Fruit fly (Drosophila melanogaster): ENCODE measurements around the gene CG10654.

The CG10654 gene

dm6 chr3L:12530044-12530443 is 22.4 kb upstream of the CG10654 start, which contains the start of gene nst (continued):
- TF ChIP-seq CG9817 (tag; optimal IDR thresholded peaks at IDR 0.05) (peak; percentile 19), NC2α (GFP tag; optimal IDR thresholded peaks at IDR 0.05) (no peak), Rfx (GFP tag; IDR thresholded peaks at IDR 0.05) (0 out of 2 replicates have a peak, but pooled peaks have one; percentile 28), row (GFP tag; IDR thresholded peaks at IDR 0.05) (0 out of 3 replicates have a peak, but pooled peaks have one; percentile 9), vfl (GFP tag; optimal IDR thresholded peaks at IDR 0.05) (no peak), CG11696 (GFP tag; IDR thresholded peaks at IDR 0.05) (peak; percentile 94), Dp (GFP tag; optimal IDR thresholded peaks at IDR 0.05) (peak; percentile 70), CG1792 (GFP tag; optimal IDR thresholded peaks at IDR 0.05) (no peak), CG17361 (GFP tag; IDR thresholded peaks at IDR 0.05) (0 out of 3 replicates have a peak, but pooled peaks have one; percentile 13), grau (tag; optimal IDR thresholded peaks at IDR 0.05) (peak; percentile 16), CG17802 (tag; optimal IDR thresholded peaks at IDR 0.05) (peak; percentile 2), crp (GFP tag; optimal IDR thresholded peaks at IDR 0.05) (peak in 1 of 2 experiments; percentile 78), CG34422 (GFP tag; IDR thresholded peaks at IDR 0.05) (peak; percentile 43; the same call in 1 of the 3 replicates), CG14014 (GFP tag; IDR thresholded peaks at IDR 0.05) (no peak), ewg (GFP tag; optimal IDR thresholded peaks at IDR 0.05) (peak; percentile 70), bowl (GFP tag; IDR thresholded peaks at IDR 0.05) (no peak), Opbp (GFP tag; IDR thresholded peaks at IDR 0.05; ENCODE audit: partially characterized antibody) (peak; percentile 49; the same call in 1 of the 3 replicates), YL-1 (GFP tag; optimal IDR thresholded peaks at IDR 0.05) (peak; percentile 32), twi (tag; optimal IDR thresholded peaks at IDR 0.05) (peak; percentile 51), klu (GFP tag; IDR thresholded peaks at IDR 0.05) (no peak), Nf-YA (GFP tag; IDR thresholded peaks at IDR 0.05) (no peak), E2f2 (GFP tag; IDR thresholded peaks at IDR 0.05) (peak; percentile 83), fru (optimal IDR thresholded peaks at IDR 0.05) (no peak), Pdp1 (GFP tag; optimal IDR thresholded peaks at IDR 0.05) (peak in 1 of 2 experiments; percentile 12), CG14710 (tag; optimal IDR thresholded peaks at IDR 0.05) (peak; percentile 30), ERR (GFP tag; optimal IDR thresholded peaks at IDR 0.05) (peak; percentile 14), CG32532 (GFP tag; IDR thresholded peaks at IDR 0.05) (peak; percentile 15; the same call in 1 of the 2 replicates), pzg (GFP tag; optimal IDR thresholded peaks at IDR 0.05) (peak; percentile 67), Abd-B (GFP tag; optimal IDR thresholded peaks at IDR 0.05) (peak; percentile 30), Myb (GFP tag; optimal IDR thresholded peaks at IDR 0.05) (peak; percentile 57), ci (GFP tag; IDR thresholded peaks at IDR 0.05) (peak; percentile 16; the same call in 1 of the 3 replicates), CG12659 (GFP tag; optimal IDR thresholded peaks at IDR 0.05) (peak; percentile 31), CG3726 (GFP tag; IDR thresholded peaks at IDR 0.05) (no peak), CG8478 (optimal IDR thresholded peaks at IDR 0.05) (no peak), BEAF-32 (GFP tag; optimal IDR thresholded peaks at IDR 0.05) (peak; percentile 24), gem (tag; optimal IDR thresholded peaks at IDR 0.05) (peak; percentile 15), nmo (GFP tag; optimal IDR thresholded peaks at IDR 0.05) (peak; percentile 12), phol (tag; optimal IDR thresholded peaks at IDR 0.05) (peak; percentile 21), CG30431 (GFP tag; optimal IDR thresholded peaks at IDR 0.05) (no peak), MBD-R2 (GFP tag; IDR thresholded peaks at IDR 0.05) (peak; percentile 89), her (GFP tag; optimal IDR thresholded peaks at IDR 0.05) (peak; percentile 37), Meics (GFP tag; optimal IDR thresholded peaks at IDR 0.05) (no peak), sd (tag; optimal IDR thresholded peaks at IDR 0.05) (no peak), CG7839 (tag; optimal IDR thresholded peaks at IDR 0.05) (no peak), Dref (GFP tag; IDR thresholded peaks at IDR 0.05) (peak; percentile 33; the same call in 1 of the 2 replicates), stwl (tag; optimal IDR thresholded peaks at IDR 0.05) (peak; percentile 44), Dll (GFP tag; IDR thresholded peaks at IDR 0.05; ENCODE audit: partially characterized antibody) (peak; percentile 28; the same call in 1 of the 4 replicates), CG15514 (GFP tag; optimal IDR thresholded peaks at IDR 0.05) (peak; percentile 69), dati (GFP tag; IDR thresholded peaks at IDR 0.05) (no peak), trem (tag; optimal IDR thresholded peaks at IDR 0.05) (peak; percentile 14)
